Worm (Caenorhabditis elegans) whole organism, L4 larva: ENCODE results near the gene rheb-1.

Source experiments
- aly-2 ChIP-seq: sonication (generic microtip); optimal IDR thresholded peaks from 2 replicates; lab custom pipeline; 2018; ENCODE audit warnings: missing biosample characterization, missing genetic modification characterization
- ama-1 ChIP-seq: fragments of 150-350 bp; optimal IDR thresholded peaks from 2 replicates; lab custom pipeline; 2014; ENCODE audit warnings: inconsistent platforms, mixed read lengths
- dpl-1 ChIP-seq: fragments of 150-350 bp; optimal IDR thresholded peaks from 2 replicates; lab custom pipeline; 2014; ENCODE audit warnings: missing biosample characterization, missing genetic modification reagents, missing genetic modification characterization
- hlh-30 ChIP-seq: sonication (generic microtip); optimal IDR thresholded peaks from 2 replicates; lab custom pipeline; 2017; ENCODE audit warnings: antibody characterized with exemption, mild to moderate bottlenecking, missing genetic modification characterization, missing compliant biosample characterization; ENCODE audit not compliant: insufficient read depth
- nhr-25 ChIP-seq: sonication (generic microtip); optimal IDR thresholded peaks from 2 replicates; lab custom pipeline; 2017; ENCODE audit warnings: missing genetic modification characterization, mild to moderate bottlenecking, missing compliant biosample characterization, antibody characterized with exemption, moderate library complexity, borderline replicate concordance; ENCODE audit not compliant: insufficient read depth
- nhr-77 ChIP-seq: fragments of 150-350 bp; optimal IDR thresholded peaks from 2 replicates; lab custom pipeline; 2014; ENCODE audit warnings: missing biosample characterization, missing genetic modification characterization
- snpc-4 ChIP-seq: fragments of 150-350 bp; optimal IDR thresholded peaks from 2 replicates; lab custom pipeline; 2014; ENCODE audit warnings: missing biosample characterization, missing genetic modification characterization
- unc-62 ChIP-seq, 3 experiments: fragments of 150-350 bp in 1 of 3; sonication (generic microtip); optimal IDR thresholded peaks in 2 of 3; peaks in 1 of 3; 1 replicate in 1 of 3; 2 replicates in 2 of 3; lab custom pipeline; 2014 to 2017; ENCODE audit warnings: missing biosample characterization in 3 of 3, missing genetic modification characterization in 3 of 3, missing genetic modification reagents in 3 of 3, missing genotype in 1 of 3

DNA sequence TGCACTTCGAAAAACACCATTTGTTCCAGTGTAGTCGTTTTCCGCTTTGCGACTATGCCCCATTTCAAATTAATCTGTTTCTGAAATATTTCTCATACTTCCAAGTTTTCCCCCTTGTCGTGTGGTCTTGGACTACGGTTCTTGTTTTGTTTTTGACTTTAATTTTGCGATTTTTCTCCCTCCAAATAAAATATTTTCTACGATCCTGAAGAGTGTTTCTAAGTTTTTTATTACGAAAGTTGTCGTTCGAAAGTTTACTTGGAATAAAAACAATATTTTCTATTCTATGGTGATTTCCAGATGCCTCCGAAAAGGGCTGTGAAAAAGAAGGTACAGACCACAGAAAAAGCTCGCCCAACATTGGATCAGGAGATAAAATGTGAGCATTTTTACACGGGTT lies 12.0 kb upstream of the rheb-1 start, which contains the start of gene tag-342:
- TF ChIP-seq snpc-4 (tag; lab: Kevin White, UChicago), result no peak
- no peak for TF ChIP-seq unc-62 (GFP tag; optimal IDR thresholded peaks at IDR 0.05 in 1 of 2; lab: Kevin White, UChicago)
- TF ChIP-seq unc-62 (tag; optimal IDR thresholded peaks at IDR 0.05; lab: Kevin White, UChicago), result no peak
- no peak for TF ChIP-seq nhr-77
- TF ChIP-seq ama-1, result no peak
- no peak for TF ChIP-seq dpl-1
- no peak for TF ChIP-seq aly-2
- no peak for TF ChIP-seq nhr-25 (tag; lab: Kevin White, UChicago)
- no peak for TF ChIP-seq hlh-30 (tag; lab: Kevin White, UChicago)
